Worm (Caenorhabditis elegans) whole organism, L2 larva: ENCODE results near the gene bath-39.

Experiments used
- C34F6.9 ChIP-seq: fragments of 150-350 bp; optimal IDR thresholded peaks from 2 replicates; lab custom pipeline; 2014; ENCODE audit warnings: missing biosample characterization, missing genetic modification characterization
- F13H6.1 ChIP-seq: sonication (generic microtip); optimal IDR thresholded peaks from 2 replicates; lab custom pipeline; 2016; ENCODE audit warnings: missing genetic modification characterization, missing compliant biosample characterization
- R02D3.7 ChIP-seq: fragments of 150-350 bp; optimal IDR thresholded peaks from 2 replicates; lab custom pipeline; 2014; ENCODE audit warnings: missing biosample characterization, missing genetic modification characterization
- Y55F3AM.14 ChIP-seq: fragments of 200-800 bp; sonication (Bioruptor generic); optimal IDR thresholded peaks from 2 replicates; lab custom pipeline; 2018; ENCODE audit warnings: mild to moderate bottlenecking, missing genetic modification characterization, missing compliant biosample characterization
- aly-2 ChIP-seq: fragments of 150-350 bp; optimal IDR thresholded peaks from 2 replicates; lab custom pipeline; 2014; ENCODE audit warnings: missing biosample characterization, missing genetic modification characterization
- ama-1 ChIP-seq: fragments of 150-350 bp; optimal IDR thresholded peaks from 2 replicates; lab custom pipeline; 2018; ENCODE audit warnings: inconsistent platforms
- blmp-1 ChIP-seq: sonication (generic microtip); optimal IDR thresholded peaks from 2 replicates; lab custom pipeline; 2017; ENCODE audit warnings: missing genetic modification characterization, mild to moderate bottlenecking, missing compliant biosample characterization, antibody characterized with exemption, moderate library complexity; ENCODE audit not compliant: insufficient read depth
- ceh-82 ChIP-seq: fragments of 150-350 bp; optimal IDR thresholded peaks from 2 replicates; lab custom pipeline; 2014; ENCODE audit warnings: missing biosample characterization, missing genetic modification characterization
- crh-2 ChIP-seq: sonication (generic microtip); optimal IDR thresholded peaks from 2 replicates; lab custom pipeline; 2017; ENCODE audit warnings: missing biosample characterization, missing genetic modification characterization
- dmd-4 ChIP-seq: sonication (generic microtip); optimal IDR thresholded peaks from 2 replicates; lab custom pipeline; 2017; ENCODE audit warnings: missing biosample characterization, missing genetic modification characterization
- egl-27 ChIP-seq: sonication (generic microtip); optimal IDR thresholded peaks from 3 replicates; lab custom pipeline; 2017; ENCODE audit warnings: missing biosample characterization, missing genetic modification reagents, missing genetic modification characterization
- elt-3 ChIP-seq: sonication (generic microtip); optimal IDR thresholded peaks from 2 replicates; lab custom pipeline; 2017; ENCODE audit warnings: missing biosample characterization, missing genetic modification characterization
- fos-1 ChIP-seq: fragments of 150-350 bp; optimal IDR thresholded peaks from 2 replicates; lab custom pipeline; 2014; ENCODE audit warnings: missing biosample characterization, missing genetic modification characterization
- gmeb-1 ChIP-seq: fragments of 150-350 bp; optimal IDR thresholded peaks from 2 replicates; lab custom pipeline; 2014; ENCODE audit warnings: missing biosample characterization, missing genetic modification characterization
- lin-11 ChIP-seq: fragments of 150-350 bp; sonication (generic microtip); optimal IDR thresholded peaks from 2 replicates; lab custom pipeline; 2014; ENCODE audit warnings: missing biosample characterization, missing genetic modification characterization, inconsistent platforms, mixed read lengths
- lin-13 ChIP-seq: fragments of 150-350 bp; optimal IDR thresholded peaks from 2 replicates; lab custom pipeline; 2014; ENCODE audit warnings: missing biosample characterization, missing genetic modification reagents, missing genetic modification characterization
- lsy-2 ChIP-seq, 2 experiments: fragments of 150-350 bp in 1 of 2; sonication (generic microtip) in 1 of 2; optimal IDR thresholded peaks; 2 replicates each; lab custom pipeline; 2014 to 2017; ENCODE audit warnings: missing biosample characterization in 2 of 2, missing genetic modification characterization in 2 of 2
- mab-5 ChIP-seq: fragments of 150-350 bp; optimal IDR thresholded peaks from 2 replicates; lab custom pipeline; 2014; ENCODE audit warnings: missing biosample characterization, missing genetic modification characterization
- mbf-1 ChIP-seq: sonication (generic microtip); optimal IDR thresholded peaks from 2 replicates; lab custom pipeline; 2017; ENCODE audit warnings: missing biosample characterization, missing genetic modification characterization
- mdl-1 ChIP-seq, 2 experiments: fragments of 150-350 bp in 1 of 2; sonication (generic microtip) in 1 of 2; optimal IDR thresholded peaks; 2 replicates each; lab custom pipeline; 2017; ENCODE audit warnings: missing biosample characterization in 2 of 2, missing genetic modification characterization in 2 of 2
- nhr-10 ChIP-seq: sonication (generic microtip); optimal IDR thresholded peaks from 2 replicates; lab custom pipeline; 2017; ENCODE audit warnings: missing biosample characterization, missing genetic modification characterization
- nhr-11 ChIP-seq: fragments of 150-350 bp; optimal IDR thresholded peaks from 2 replicates; lab custom pipeline; 2014; ENCODE audit warnings: missing biosample characterization, missing genetic modification characterization
- nhr-12 ChIP-seq: fragments of 150-350 bp; optimal IDR thresholded peaks from 2 replicates; lab custom pipeline; 2014; ENCODE audit warnings: missing biosample characterization, missing genetic modification characterization
- nhr-129 ChIP-seq: fragments of 150-350 bp; optimal IDR thresholded peaks from 2 replicates; lab custom pipeline; 2014; ENCODE audit warnings: missing biosample characterization, missing genetic modification characterization
- nhr-21 ChIP-seq: fragments of 150-350 bp; optimal IDR thresholded peaks from 2 replicates; lab custom pipeline; 2014; ENCODE audit warnings: missing biosample characterization, missing genetic modification characterization
- nhr-23 ChIP-seq: fragments of 150-350 bp; optimal IDR thresholded peaks from 2 replicates; lab custom pipeline; 2014; ENCODE audit warnings: missing biosample characterization, missing genetic modification reagents, missing genetic modification characterization
- nhr-237 ChIP-seq: fragments of 150-350 bp; optimal IDR thresholded peaks from 2 replicates; lab custom pipeline; 2014; ENCODE audit warnings: missing biosample characterization, missing genetic modification characterization
- nhr-25 ChIP-seq: fragments of 150-350 bp; sonication (generic microtip); optimal IDR thresholded peaks from 3 replicates; lab custom pipeline; 2014; ENCODE audit warnings: missing biosample characterization, missing genetic modification characterization
- nhr-6 ChIP-seq: fragments of 150-350 bp; optimal IDR thresholded peaks from 2 replicates; lab custom pipeline; 2014; ENCODE audit warnings: missing biosample characterization, missing genetic modification characterization
- nhr-77 ChIP-seq: fragments of 150-350 bp; optimal IDR thresholded peaks from 2 replicates; lab custom pipeline; 2014; ENCODE audit warnings: missing biosample characterization, missing genetic modification characterization
- skn-1 ChIP-seq: sonication (generic microtip); optimal IDR thresholded peaks from 2 replicates; lab custom pipeline; 2017; ENCODE audit warnings: missing biosample characterization, missing genetic modification characterization
- sma-3 ChIP-seq: sonication (generic microtip); optimal IDR thresholded peaks from 2 replicates; lab custom pipeline; 2016; ENCODE audit warnings: missing genetic modification reagents, missing genetic modification characterization, missing compliant biosample characterization
- sma-9 ChIP-seq, 2 experiments: fragments of 150-350 bp in 1 of 2; sonication (generic microtip) in 1 of 2; optimal IDR thresholded peaks; 2 replicates each; lab custom pipeline; 2014 to 2016; ENCODE audit warnings: missing genetic modification characterization in 2 of 2, mild to moderate bottlenecking in 1 of 2, missing biosample characterization in 1 of 2, missing compliant biosample characterization in 1 of 2, missing genetic modification reagents in 1 of 2, moderate library complexity in 1 of 2
- snpc-4 ChIP-seq: fragments of 150-350 bp; optimal IDR thresholded peaks from 2 replicates; lab custom pipeline; 2014; ENCODE audit warnings: missing biosample characterization, missing genetic modification characterization
- unc-39 ChIP-seq: fragments of 150-350 bp; optimal IDR thresholded peaks from 2 replicates; lab custom pipeline; 2014; ENCODE audit warnings: missing biosample characterization, missing genetic modification characterization
- unc-55 ChIP-seq: fragments of 150-350 bp; sonication (generic microtip); optimal IDR thresholded peaks from 3 replicates; lab custom pipeline; 2014; ENCODE audit warnings: missing biosample characterization, missing genetic modification reagents, missing genetic modification characterization
- unc-62 ChIP-seq: fragments of 150-350 bp; optimal IDR thresholded peaks from 2 replicates; lab custom pipeline; 2014; ENCODE audit warnings: missing biosample characterization, missing genetic modification reagents, missing genetic modification characterization
- zag-1 ChIP-seq: fragments of 150-350 bp; optimal IDR thresholded peaks from 2 replicates; lab custom pipeline; 2014; ENCODE audit warnings: missing biosample characterization, missing genetic modification characterization
- ztf-1 ChIP-seq: fragments of 200-800 bp; sonication (Bioruptor generic); conservative IDR thresholded peaks from 2 replicates; pipeline ENCODE4 v1.3.6; 2022; ENCODE audit warnings: missing genetic modification characterization, missing compliant biosample characterization
- ztf-11 ChIP-seq: sonication (generic microtip); optimal IDR thresholded peaks from 2 replicates; lab custom pipeline; 2017; ENCODE audit warnings: missing biosample characterization, missing genetic modification characterization
- ztf-4 ChIP-seq: fragments of 150-350 bp; optimal IDR thresholded peaks from 2 replicates; lab custom pipeline; 2014; ENCODE audit warnings: missing biosample characterization, missing genetic modification characterization

bath-39 gene

DNA sequence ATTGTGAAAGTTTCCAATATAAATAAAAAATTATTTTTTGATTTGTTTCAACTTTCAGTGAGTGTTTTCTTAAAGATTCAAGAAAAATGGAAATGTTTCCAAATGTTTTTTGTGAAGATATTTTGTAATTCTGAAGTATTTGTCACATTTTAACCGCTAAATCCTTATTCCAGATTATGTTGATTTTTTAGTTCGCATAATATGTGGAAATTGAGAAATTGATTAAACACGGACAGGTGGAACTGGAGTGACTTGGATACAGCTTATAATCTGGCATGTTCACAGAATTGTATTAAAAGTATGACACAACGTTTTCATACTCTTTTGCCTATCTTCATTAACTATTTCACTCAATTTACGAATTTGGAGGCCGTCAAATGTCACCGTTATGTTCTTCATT lies 3.8 kb upstream of the bath-39 start, which contains the start of gene lurp-3:
lurp-3 (plus strand) TSS at position 301 of the 400 bp plus-strand sequence.
- no peak for TF ChIP-seq mbf-1 (tag; lab: Kevin White, UChicago)
- TF ChIP-seq nhr-10: no peak
- TF ChIP-seq ztf-1 (GFP tag; lab: Robert Waterston, UW): no peak
- TF ChIP-seq sma-9 (GFP tag; optimal IDR thresholded peaks at IDR 0.05; lab: Kevin White, UChicago): no peak
- no peak for TF ChIP-seq sma-9 (tag; optimal IDR thresholded peaks at IDR 0.05; lab: Kevin White, UChicago)
- TF ChIP-seq nhr-23 (tag; lab: Kevin White, UChicago): no peak
- TF ChIP-seq ztf-11 (tag; lab: Kevin White, UChicago): no peak
- no peak for TF ChIP-seq egl-27 (tag; lab: Kevin White, UChicago)
- TF ChIP-seq skn-1: no peak
- no peak for TF ChIP-seq Y55F3AM.14 (GFP tag; lab: Kevin White, UChicago)
- no peak for TF ChIP-seq F13H6.1
- no peak for TF ChIP-seq C34F6.9 (tag; lab: Kevin White, UChicago)
- no peak for TF ChIP-seq nhr-21 (tag; lab: Kevin White, UChicago)
- TF ChIP-seq ceh-82: no peak
- TF ChIP-seq unc-55 (GFP tag; lab: Kevin White, UChicago): no peak
- no peak for TF ChIP-seq nhr-237 (tag; lab: Kevin White, UChicago)
- TF ChIP-seq snpc-4 (tag; lab: Kevin White, UChicago): no peak

DNA sequence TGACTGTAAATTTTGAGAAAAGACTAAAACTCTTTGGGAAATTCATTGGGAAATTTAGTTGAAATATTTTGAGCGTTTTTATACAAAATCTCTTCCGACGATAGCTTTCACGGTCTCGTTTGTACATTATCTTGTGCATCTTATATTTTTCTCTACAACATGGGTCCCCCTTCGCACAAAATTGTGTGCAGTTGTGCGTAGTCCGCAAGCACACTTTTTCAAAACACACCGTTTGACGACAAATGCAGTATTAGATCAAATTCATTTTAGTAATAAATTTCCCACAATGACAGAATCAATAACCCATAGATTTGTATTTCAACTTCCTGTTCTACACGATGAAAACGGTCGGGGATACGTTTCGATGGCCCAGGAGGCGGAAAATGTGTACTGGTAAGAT lies 1.4 kb upstream of the bath-39 start, which contains the start of gene F25H9.2:
F25H9.2 (plus strand) TSS at position 226 of the 400 bp plus-strand sequence.
- TF ChIP-seq crh-2 (tag; lab: Kevin White, UChicago) (no peak), ama-1 (lab: Kevin White, UChicago) (no peak), zag-1 (no peak), gmeb-1 (tag; lab: Kevin White, UChicago) (no peak), nhr-129 (no peak), nhr-12 (no peak), F13H6.1 (no peak), nhr-77 (tag; lab: Kevin White, UChicago) (no peak), mab-5 (peak; percentile 0), ceh-82 (no peak), nhr-21 (tag; lab: Kevin White, UChicago) (no peak), C34F6.9 (tag; lab: Kevin White, UChicago) (peak; percentile 43), unc-62 (no peak), nhr-11 (no peak), R02D3.7 (no peak)

DNA sequence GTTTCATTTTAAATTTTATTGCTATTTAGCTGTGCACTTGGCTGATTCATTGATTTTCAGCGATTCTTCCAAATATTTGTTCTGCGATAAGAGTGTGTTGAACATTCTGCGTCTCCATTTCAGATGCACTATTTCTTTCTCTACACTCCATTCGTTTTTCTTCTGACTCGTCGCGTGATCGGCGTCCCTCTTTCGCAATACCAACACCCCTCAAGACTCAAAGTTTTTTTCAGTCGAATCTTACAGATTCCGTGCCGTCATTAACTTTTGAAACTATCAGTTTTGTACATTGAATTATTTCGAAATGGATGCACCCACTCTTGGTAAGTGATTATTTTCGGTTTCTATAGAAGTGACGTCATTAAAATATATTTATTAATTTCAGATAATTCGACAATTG lies 3.7 kb downstream of the bath-39 start, which contains the start of gene frm-10:
frm-10 (plus strand) TSS at position 234 of the 400 bp plus-strand sequence.
- TF ChIP-seq blmp-1 (tag; lab: Kevin White, UChicago) (no peak), R02D3.7 (no peak), zag-1 (no peak), nhr-11 (no peak), nhr-6 (tag; lab: Kevin White, UChicago) (no peak), gmeb-1 (tag; lab: Kevin White, UChicago) (peak; percentile 68), unc-62 (no peak), unc-39 (tag; lab: Kevin White, UChicago) (no peak), aly-2 (tag; lab: Kevin White, UChicago) (no peak), sma-3 (GFP tag; lab: Kevin White, UChicago) (peak; percentile 59), nhr-23 (tag; lab: Kevin White, UChicago) (no peak), sma-9 (GFP tag; optimal IDR thresholded peaks at IDR 0.05; lab: Kevin White, UChicago) (peak; percentile 65), sma-9 (tag; optimal IDR thresholded peaks at IDR 0.05; lab: Kevin White, UChicago) (no peak), crh-2 (tag; lab: Kevin White, UChicago) (peak; percentile 81), nhr-25 (peak; percentile 27), mdl-1 (tag; optimal IDR thresholded peaks at IDR 0.05; lab: Kevin White, UChicago) (peak; percentile 8 to 28), lin-13 (GFP tag; lab: Kevin White, UChicago) (peak; percentile 13), F13H6.1 (peak; percentile 59), nhr-237 (tag; lab: Kevin White, UChicago) (no peak), elt-3 (tag; lab: Kevin White, UChicago) (no peak), lsy-2 (tag; optimal IDR thresholded peaks at IDR 0.05; lab: Kevin White, UChicago) (peak; percentile 8 to 65), ztf-4 (tag; lab: Kevin White, UChicago) (peak; percentile 25), nhr-129 (peak; percentile 84), Y55F3AM.14 (GFP tag; lab: Kevin White, UChicago) (no peak), ama-1 (lab: Kevin White, UChicago) (peak; percentile 61), dmd-4 (no peak), skn-1 (peak; percentile 79), lin-11 (tag; lab: Kevin White, UChicago) (peak; percentile 23), fos-1 (tag; lab: Kevin White, UChicago) (peak; percentile 93), C34F6.9 (tag; lab: Kevin White, UChicago) (peak; percentile 82), nhr-10 (peak; percentile 14), mab-5 (no peak), unc-55 (GFP tag; lab: Kevin White, UChicago) (peak; percentile 80)
